Worm (Caenorhabditis elegans) whole organism, late embryonic: Measurements from ENCODE around the gene syd-2.

Source experiments
- C08G9.2 ChIP-seq: sonication (generic microtip); optimal IDR thresholded peaks from 2 replicates; lab custom pipeline; 2016; ENCODE audit warnings: mild to moderate bottlenecking, missing genetic modification characterization, moderate library complexity, missing compliant biosample characterization
- C38D4.7 ChIP-seq: fragments of 200-800 bp; sonication (Bioruptor generic); optimal IDR thresholded peaks from 2 replicates; lab custom pipeline; 2018; ENCODE audit warnings: mild to moderate bottlenecking, missing genetic modification characterization, moderate library complexity, missing compliant biosample characterization
- F13H6.1 ChIP-seq: sonication (generic microtip); optimal IDR thresholded peaks from 2 replicates; lab custom pipeline; 2016; ENCODE audit warnings: missing genetic modification characterization, missing compliant biosample characterization
- K02D7.2 ChIP-seq: sonication (generic microtip); optimal IDR thresholded peaks from 2 replicates; lab custom pipeline; 2017; ENCODE audit warnings: mild to moderate bottlenecking, missing genetic modification characterization, missing compliant biosample characterization
- K09A11.1 ChIP-seq: sonication (generic microtip); optimal IDR thresholded peaks from 2 replicates; lab custom pipeline; 2017; ENCODE audit warnings: antibody characterized with exemption, mild to moderate bottlenecking, missing genetic modification characterization, missing compliant biosample characterization; ENCODE audit not compliant: insufficient read depth
- T23F11.4 ChIP-seq: fragments of 200-800 bp; sonication (Bioruptor generic); optimal IDR thresholded peaks from 2 replicates; lab custom pipeline; 2018; ENCODE audit warnings: mild to moderate bottlenecking, missing genetic modification characterization, missing compliant biosample characterization
- Y22D7AL.16 ChIP-seq: sonication (generic microtip); optimal IDR thresholded peaks from 2 replicates; lab custom pipeline; 2016; ENCODE audit warnings: missing genetic modification characterization, missing compliant biosample characterization
- ahr-1 ChIP-seq: sonication (generic microtip); optimal IDR thresholded peaks from 2 replicates; lab custom pipeline; 2016; ENCODE audit warnings: missing genetic modification characterization, missing compliant biosample characterization
- ceh-14 ChIP-seq: sonication (generic microtip); optimal IDR thresholded peaks from 2 replicates; lab custom pipeline; 2016; ENCODE audit warnings: missing genotype, missing genetic modification characterization, missing compliant biosample characterization
- ceh-18 ChIP-seq: sonication (generic microtip); optimal IDR thresholded peaks from 2 replicates; lab custom pipeline; 2016; ENCODE audit warnings: missing genetic modification characterization, missing compliant biosample characterization
- ceh-19 ChIP-seq: fragments of 200-800 bp; sonication (Bioruptor generic); optimal IDR thresholded peaks from 2 replicates; lab custom pipeline; 2018; ENCODE audit warnings: mild to moderate bottlenecking, missing genetic modification characterization, missing compliant biosample characterization
- ceh-2 ChIP-seq: sonication (generic microtip); optimal IDR thresholded peaks from 2 replicates; lab custom pipeline; 2016; ENCODE audit warnings: missing genotype, missing genetic modification characterization, missing compliant biosample characterization
- ceh-22 ChIP-seq: sonication (generic microtip); optimal IDR thresholded peaks from 2 replicates; lab custom pipeline; 2017; ENCODE audit warnings: missing biosample characterization, missing genetic modification characterization
- ceh-24 ChIP-seq: sonication (generic microtip); optimal IDR thresholded peaks from 2 replicates; lab custom pipeline; 2016; ENCODE audit warnings: mild to moderate bottlenecking, missing genetic modification characterization, missing compliant biosample characterization
- ceh-31 ChIP-seq: sonication (generic microtip); optimal IDR thresholded peaks from 2 replicates; lab custom pipeline; 2016; ENCODE audit warnings: missing genetic modification characterization, missing compliant biosample characterization
- ceh-34 ChIP-seq: sonication (generic microtip); optimal IDR thresholded peaks from 2 replicates; lab custom pipeline; 2016; ENCODE audit warnings: mild to moderate bottlenecking, missing genetic modification characterization, missing compliant biosample characterization
- ceh-45 ChIP-seq: fragments of 200-800 bp; sonication (Bioruptor generic); IDR thresholded peaks from 2 replicates; pipeline ENCODE4 v1.3.6; 2022; ENCODE audit warnings: missing genetic modification reagents, missing genetic modification characterization, missing compliant biosample characterization
- ceh-6 ChIP-seq: fragments of 200-800 bp; sonication (Bioruptor generic); optimal IDR thresholded peaks from 2 replicates; lab custom pipeline; 2018; ENCODE audit warnings: mild to moderate bottlenecking, missing genetic modification characterization, missing compliant biosample characterization
- che-1 ChIP-seq: sonication (generic microtip); optimal IDR thresholded peaks from 2 replicates; lab custom pipeline; 2016; ENCODE audit warnings: mild to moderate bottlenecking, missing genetic modification characterization, missing compliant biosample characterization
- dmd-4 ChIP-seq: sonication (generic microtip); optimal IDR thresholded peaks from 2 replicates; lab custom pipeline; 2016; ENCODE audit warnings: borderline replicate concordance, missing genetic modification characterization, missing compliant biosample characterization
- dve-1 ChIP-seq: sonication (generic microtip); optimal IDR thresholded peaks from 2 replicates; lab custom pipeline; 2017; ENCODE audit warnings: antibody characterized with exemption, mild to moderate bottlenecking, missing genetic modification characterization, missing compliant biosample characterization
- ets-4 ChIP-seq: sonication (generic microtip); optimal IDR thresholded peaks from 2 replicates; lab custom pipeline; 2016; ENCODE audit warnings: missing genetic modification characterization, missing compliant biosample characterization
- fkh-6 ChIP-seq: sonication (generic microtip); optimal IDR thresholded peaks from 2 replicates; lab custom pipeline; 2016; ENCODE audit warnings: missing genetic modification characterization, missing compliant biosample characterization
- hlh-13 ChIP-seq: fragments of 200-800 bp; sonication (Bioruptor generic); optimal IDR thresholded peaks from 2 replicates; lab custom pipeline; 2018; ENCODE audit warnings: mild to moderate bottlenecking, missing genetic modification characterization, missing compliant biosample characterization
- hlh-15 ChIP-seq: sonication (generic microtip); optimal IDR thresholded peaks from 2 replicates; lab custom pipeline; 2016; ENCODE audit warnings: missing genetic modification characterization, missing compliant biosample characterization
- hlh-8 ChIP-seq: sonication (generic microtip); optimal IDR thresholded peaks from 2 replicates; lab custom pipeline; 2016; ENCODE audit warnings: missing genotype, missing genetic modification characterization, missing compliant biosample characterization
- lin-11 ChIP-seq: fragments of 200-800 bp; sonication (Bioruptor generic); optimal IDR thresholded peaks from 2 replicates; lab custom pipeline; 2018; ENCODE audit warnings: mild to moderate bottlenecking, missing genetic modification characterization, missing compliant biosample characterization
- madf-2 ChIP-seq: sonication (generic microtip); optimal IDR thresholded peaks from 2 replicates; lab custom pipeline; 2017; ENCODE audit warnings: missing genetic modification characterization, missing compliant biosample characterization
- nhr-232 ChIP-seq: sonication (generic microtip); optimal IDR thresholded peaks from 2 replicates; lab custom pipeline; 2016; ENCODE audit warnings: missing genetic modification characterization, missing compliant biosample characterization
- odd-2 ChIP-seq: sonication (generic microtip); optimal IDR thresholded peaks from 2 replicates; lab custom pipeline; 2017; ENCODE audit warnings: antibody characterized with exemption, mild to moderate bottlenecking, missing genetic modification characterization, missing compliant biosample characterization
- pat-9 ChIP-seq: fragments of 200-800 bp; sonication (Bioruptor generic); optimal IDR thresholded peaks from 2 replicates; lab custom pipeline; 2018; ENCODE audit warnings: mild to moderate bottlenecking, missing genetic modification characterization, moderate library complexity, missing compliant biosample characterization
- pax-1 ChIP-seq: fragments of 150-350 bp; optimal IDR thresholded peaks from 2 replicates; lab custom pipeline; 2014; ENCODE audit warnings: missing biosample characterization, missing genetic modification characterization
- pha-4 ChIP-seq: fragments of 150-350 bp; optimal IDR thresholded peaks from 2 replicates; lab custom pipeline; 2018; ENCODE audit warnings: missing biosample characterization, missing genetic modification reagents, missing genetic modification characterization
- pros-1 ChIP-seq: fragments of 150-350 bp; optimal IDR thresholded peaks from 2 replicates; lab custom pipeline; 2014; ENCODE audit warnings: missing biosample characterization, missing genetic modification reagents, missing genetic modification characterization
- ref-2 ChIP-seq: sonication (generic microtip); optimal IDR thresholded peaks from 2 replicates; lab custom pipeline; 2016; ENCODE audit warnings: missing genetic modification characterization, missing compliant biosample characterization
- rnt-1 ChIP-seq: sonication (generic microtip); optimal IDR thresholded peaks from 2 replicates; lab custom pipeline; 2016; ENCODE audit warnings: missing genetic modification characterization, missing compliant biosample characterization
- sdc-2 ChIP-seq: sonication (generic microtip); optimal IDR thresholded peaks from 2 replicates; lab custom pipeline; 2016; ENCODE audit warnings: missing genotype, missing genetic modification characterization, missing compliant biosample characterization
- sox-4 ChIP-seq: sonication (generic microtip); optimal IDR thresholded peaks from 2 replicates; lab custom pipeline; 2017; ENCODE audit warnings: mild to moderate bottlenecking, missing genetic modification characterization, inconsistent platforms, missing compliant biosample characterization
- tbx-2 ChIP-seq: sonication (generic microtip); optimal IDR thresholded peaks from 2 replicates; lab custom pipeline; 2016; ENCODE audit warnings: missing genetic modification characterization, missing compliant biosample characterization
- tbx-7 ChIP-seq: sonication (generic microtip); optimal IDR thresholded peaks from 2 replicates; lab custom pipeline; 2016; ENCODE audit warnings: missing genotype, missing genetic modification characterization, missing compliant biosample characterization
- ttx-3 ChIP-seq: sonication (generic microtip); optimal IDR thresholded peaks from 2 replicates; lab custom pipeline; 2016; ENCODE audit warnings: missing genetic modification reagents, missing genetic modification characterization, missing compliant biosample characterization
- unc-3 ChIP-seq, 2 experiments: fragments of 200-800 bp in 1 of 2; sonication (Bioruptor generic) in 1 of 2; sonication (generic microtip) in 1 of 2; conservative IDR thresholded peaks in 1 of 2; optimal IDR thresholded peaks in 1 of 2; 2 replicates each; pipeline versions ENCODE4 v1.3.6 to Lab custom; 2016 to 2022; ENCODE audit warnings: missing compliant biosample characterization in 2 of 2, missing genetic modification characterization in 2 of 2, missing genetic modification reagents in 1 of 2
- unc-42 ChIP-seq: sonication (generic microtip); optimal IDR thresholded peaks from 2 replicates; lab custom pipeline; 2016; ENCODE audit warnings: missing genotype, missing genetic modification characterization, missing compliant biosample characterization
- unc-55 ChIP-seq: sonication (generic microtip); optimal IDR thresholded peaks from 2 replicates; lab custom pipeline; 2017; ENCODE audit warnings: missing biosample characterization, missing genetic modification reagents, missing genetic modification characterization
- zip-5 ChIP-seq: sonication (generic microtip); optimal IDR thresholded peaks from 2 replicates; lab custom pipeline; 2016; ENCODE audit warnings: missing genetic modification characterization, missing compliant biosample characterization
- ztf-16 ChIP-seq: sonication (generic microtip); optimal IDR thresholded peaks from 2 replicates; lab custom pipeline; 2017; ENCODE audit warnings: missing genetic modification characterization, missing compliant biosample characterization

The syd-2 gene

ce11 chrX:10576410-10576809, 21.4 kb upstream of the syd-2 start:
- no peak for TF ChIP-seq madf-2 (tag; lab: Kevin White, UChicago)
- TF ChIP-seq C38D4.7 (GFP tag; lab: Kevin White, UChicago) = no peak
- peak; percentile 0 for TF ChIP-seq unc-42 (tag; lab: Kevin White, UChicago)
- no peak for TF ChIP-seq hlh-8 (tag; lab: Kevin White, UChicago)
- TF ChIP-seq dmd-4 (tag; lab: Kevin White, UChicago) = no peak
- TF ChIP-seq ceh-45 = no peak
- no peak for TF ChIP-seq nhr-232 (tag; lab: Kevin White, UChicago)
- no peak for TF ChIP-seq ceh-22 (tag; lab: Kevin White, UChicago)
- TF ChIP-seq hlh-15 = no peak
- peak; percentile 21 for TF ChIP-seq dve-1
- no peak for TF ChIP-seq ttx-3 (tag; lab: Kevin White, UChicago)
- TF ChIP-seq pros-1 (tag; lab: Kevin White, UChicago) = peak; percentile 30

- TF ChIP-seq ceh-31 (tag; lab: Kevin White, UChicago) (no peak), odd-2 (tag; lab: Kevin White, UChicago) (no peak), pha-4 (no peak), ceh-34 (tag; lab: Kevin White, UChicago) (no peak)
These were observed 14.1 kb upstream of the syd-2 start, which contains the start of gene bet-2 for ce11 chrX:10569185-10569584. Gene bet-2, plus strand, starts transcription at chrX:10569273.

ce11 chrX:10568385-10569149, 13.5 kb upstream of the syd-2 start:
- TF ChIP-seq odd-2 (tag; lab: Kevin White, UChicago) (no peak), lin-11 (tag; lab: Kevin White, UChicago) (no peak), tbx-2 (tag; lab: Kevin White, UChicago) (peak; percentile 95), ceh-31 (tag; lab: Kevin White, UChicago) (peak; percentile 97), ztf-16 (tag; lab: Kevin White, UChicago) (peak; percentile 67), F13H6.1 (tag; lab: Kevin White, UChicago) (peak; percentile 93), che-1 (tag; lab: Kevin White, UChicago) (peak; percentile 59), fkh-6 (tag; lab: Kevin White, UChicago) (peak; percentile 44), ceh-2 (tag; lab: Kevin White, UChicago) (peak; percentile 73), T23F11.4 (GFP tag; lab: Kevin White, UChicago) (no peak), tbx-7 (tag; lab: Kevin White, UChicago) (peak; percentile 19), ahr-1 (tag; lab: Kevin White, UChicago) (peak; percentile 51), sdc-2 (tag; lab: Kevin White, UChicago) (peak; percentile 88), rnt-1 (tag; lab: Kevin White, UChicago) (peak; percentile 93), pat-9 (no peak), hlh-13 (GFP tag; lab: Kevin White, UChicago) (no peak), ceh-6 (GFP tag; lab: Kevin White, UChicago) (peak; percentile 55), unc-55 (GFP tag; lab: Kevin White, UChicago) (peak; percentile 92), K09A11.1 (tag; lab: Kevin White, UChicago) (peak; percentile 20), unc-42 (tag; lab: Kevin White, UChicago) (peak; percentile 86), ceh-14 (tag; lab: Kevin White, UChicago) (peak; percentile 77), C38D4.7 (GFP tag; lab: Kevin White, UChicago) (peak; percentile 23), ref-2 (tag; lab: Kevin White, UChicago) (peak; percentile 95), sox-4 (no peak), pax-1 (peak; percentile 57), Y22D7AL.16 (tag; lab: Kevin White, UChicago) (no peak), ceh-18 (peak; percentile 98), nhr-232 (tag; lab: Kevin White, UChicago) (peak; percentile 60), C08G9.2 (tag; lab: Kevin White, UChicago) (peak; percentile 56), madf-2 (tag; lab: Kevin White, UChicago) (peak; percentile 66), ceh-24 (no peak), ets-4 (peak; percentile 21), zip-5 (tag; lab: Kevin White, UChicago) (no peak), K02D7.2 (tag; lab: Kevin White, UChicago) (no peak), ceh-19 (GFP tag; lab: Kevin White, UChicago) (peak; percentile 57), unc-3 (GFP tag; conservative IDR thresholded peaks at IDR 0.05; lab: Robert Waterston, UW) (no peak), unc-3 (tag; optimal IDR thresholded peaks at IDR 0.05; lab: Kevin White, UChicago) (peak; percentile 65)
